Fruit fly (Drosophila melanogaster) whole organism, prepupa: ENCODE measurements around the gene FBXO11.

ENCODE experiments used
- Blimp-1 ChIP-seq: fragments of 200-800 bp; sonication (Bioruptor generic); optimal IDR thresholded peaks from 3 replicates; lab custom pipeline; 2017; ENCODE audit warnings: missing biosample characterization, missing genetic modification characterization, mild to moderate bottlenecking, moderate library complexity, missing genetic modification reagents
- CG10631 ChIP-seq: fragments of 200-800 bp; sonication (Bioruptor generic); optimal IDR thresholded peaks from 2 replicates; lab custom pipeline; 2016; ENCODE audit warnings: missing biosample characterization, missing genetic modification characterization
- CG10669 ChIP-seq: fragments of 200-800 bp; sonication (Bioruptor generic); optimal IDR thresholded peaks from 3 replicates; lab custom pipeline; 2018; ENCODE audit warnings: missing biosample characterization, mild to moderate bottlenecking, missing genetic modification characterization, moderate library complexity
- CG11762 ChIP-seq: fragments of 200-800 bp; sonication (Bioruptor generic); optimal IDR thresholded peaks from 3 replicates; lab custom pipeline; 2016; ENCODE audit warnings: missing biosample characterization, missing genetic modification characterization; ENCODE audit not compliant: insufficient read depth
- CG16779 ChIP-seq: fragments of 200-800 bp; sonication (Bioruptor generic); optimal IDR thresholded peaks from 3 replicates; lab custom pipeline; 2017; ENCODE audit warnings: missing biosample characterization, mild to moderate bottlenecking, missing genetic modification characterization
- CG3032 ChIP-seq: fragments of 200-800 bp; optimal IDR thresholded peaks from 2 replicates; lab custom pipeline; 2019; ENCODE audit warnings: missing biosample characterization, mild to moderate bottlenecking, missing genetic modification characterization, moderate library complexity
- CG32006 ChIP-seq: fragments of 200-800 bp; sonication (Bioruptor generic); optimal IDR thresholded peaks from 3 replicates; lab custom pipeline; 2017; ENCODE audit warnings: missing biosample characterization, mild to moderate bottlenecking, missing genetic modification characterization
- CG34406 ChIP-seq: fragments of 200-800 bp; sonication (Bioruptor generic); optimal IDR thresholded peaks from 3 replicates; lab custom pipeline; 2016; ENCODE audit warnings: missing biosample characterization, missing genetic modification characterization
- CG3919 ChIP-seq: fragments of 200-800 bp; sonication (Bioruptor generic); optimal IDR thresholded peaks from 3 replicates; lab custom pipeline; 2016; ENCODE audit warnings: missing biosample characterization, missing genetic modification characterization
- CG4318 ChIP-seq: fragments of 200-800 bp; sonication (Bioruptor generic); optimal IDR thresholded peaks from 3 replicates; lab custom pipeline; 2017; ENCODE audit warnings: missing biosample characterization, mild to moderate bottlenecking, missing genetic modification characterization
- CG6163 ChIP-seq: fragments of 200-800 bp; sonication (Bioruptor generic); IDR thresholded peaks from 3 replicates; pipeline ENCODE4 v1.3.6; 2022; ENCODE audit warnings: missing biosample characterization, missing genetic modification characterization
- CG6276 ChIP-seq: fragments of 200-800 bp; sonication (Bioruptor generic); optimal IDR thresholded peaks from 2 replicates; lab custom pipeline; 2017; ENCODE audit warnings: missing biosample characterization, mild to moderate bottlenecking, missing genetic modification characterization
- CG7368 ChIP-seq: fragments of 200-800 bp; sonication (Bioruptor generic); optimal IDR thresholded peaks from 3 replicates; lab custom pipeline; 2016; ENCODE audit warnings: missing biosample characterization, missing genetic modification characterization
- CG8119 ChIP-seq: fragments of 200-800 bp; sonication (Bioruptor generic); IDR thresholded peaks from 3 replicates; pipeline ENCODE4 v1.3.6; 2022; ENCODE audit warnings: missing biosample characterization, missing genetic modification characterization
- Eip78C ChIP-seq: fragments of 200-800 bp; sonication (Bioruptor generic); peaks from one replicate; lab custom pipeline; 2016; ENCODE audit warnings: missing biosample characterization, missing genetic modification characterization
- Eip93F ChIP-seq: fragments of 200-800 bp; sonication (Bioruptor generic); optimal IDR thresholded peaks from 2 replicates; lab custom pipeline; 2016; ENCODE audit warnings: missing biosample characterization, mild to moderate bottlenecking, missing genetic modification characterization
- Ets21C ChIP-seq: fragments of 200-800 bp; sonication (Bioruptor generic); optimal IDR thresholded peaks from 3 replicates; lab custom pipeline; 2016; ENCODE audit warnings: missing biosample characterization, missing genetic modification characterization
- Ets96B ChIP-seq: fragments of 200-800 bp; optimal IDR thresholded peaks from 2 replicates; lab custom pipeline; 2019; ENCODE audit warnings: missing biosample characterization, mild to moderate bottlenecking, missing genetic modification characterization, moderate library complexity
- Gug ChIP-seq: fragments of 200-800 bp; sonication (Bioruptor generic); IDR thresholded peaks from 2 replicates; pipeline ENCODE4 v1.3.6; 2022; ENCODE audit warnings: missing biosample characterization, missing genetic modification characterization
- Hr39 ChIP-seq: fragments of 200-800 bp; sonication (Bioruptor generic); optimal IDR thresholded peaks from 2 replicates; lab custom pipeline; 2016; ENCODE audit warnings: missing biosample characterization, missing genetic modification characterization
- Hr4 ChIP-seq: fragments of 200-800 bp; sonication (Bioruptor generic); optimal IDR thresholded peaks from 3 replicates; lab custom pipeline; 2016; ENCODE audit warnings: missing biosample characterization, missing genetic modification characterization
- Smox ChIP-seq: fragments of 200-800 bp; sonication (Bioruptor generic); optimal IDR thresholded peaks from 3 replicates; lab custom pipeline; 2016; ENCODE audit warnings: missing biosample characterization, missing genetic modification characterization
- Sox102F ChIP-seq: fragments of 200-800 bp; sonication (Bioruptor generic); optimal IDR thresholded peaks from 2 replicates; lab custom pipeline; 2016; ENCODE audit warnings: missing biosample characterization, mild to moderate bottlenecking, missing genetic modification characterization
- achi ChIP-seq: fragments of 200-800 bp; sonication (Bioruptor generic); optimal IDR thresholded peaks from 3 replicates; lab custom pipeline; 2016; ENCODE audit warnings: missing biosample characterization, missing genetic modification characterization
- cyc ChIP-seq: fragments of 200-800 bp; sonication (Bioruptor generic); optimal IDR thresholded peaks from 3 replicates; lab custom pipeline; 2016; ENCODE audit warnings: missing biosample characterization, missing genetic modification characterization
- eg ChIP-seq: fragments of 200-800 bp; sonication (Bioruptor generic); IDR thresholded peaks from 3 replicates; pipeline ENCODE4 v1.3.6; 2022; ENCODE audit warnings: missing biosample characterization, missing genetic modification characterization
- esn ChIP-seq: fragments of 200-800 bp; sonication (Bioruptor generic); optimal IDR thresholded peaks from 2 replicates; lab custom pipeline; 2016; ENCODE audit warnings: missing biosample characterization, mild to moderate bottlenecking, missing genetic modification characterization, moderate library complexity
- fd59A ChIP-seq: fragments of 200-800 bp; sonication (Bioruptor generic); optimal IDR thresholded peaks from 2 replicates; lab custom pipeline; 2017; ENCODE audit warnings: missing biosample characterization, mild to moderate bottlenecking, missing genetic modification characterization, missing genetic modification reagents
- fd85E ChIP-seq: fragments of 200-800 bp; sonication (Bioruptor generic); optimal IDR thresholded peaks from 3 replicates; lab custom pipeline; 2016; ENCODE audit warnings: missing biosample characterization, missing genetic modification characterization
- fkh ChIP-seq: fragments of 200-800 bp; sonication (Bioruptor generic); optimal IDR thresholded peaks from 3 replicates; lab custom pipeline; 2017; ENCODE audit warnings: missing biosample characterization, mild to moderate bottlenecking, missing genetic modification characterization, moderate library complexity
- net ChIP-seq: fragments of 200-800 bp; sonication (Bioruptor generic); optimal IDR thresholded peaks from 3 replicates; lab custom pipeline; 2016; ENCODE audit warnings: missing biosample characterization, missing genetic modification characterization
- pdm3 ChIP-seq: fragments of 200-800 bp; sonication (Bioruptor generic); optimal IDR thresholded peaks from 3 replicates; lab custom pipeline; 2016; ENCODE audit warnings: missing biosample characterization, missing genetic modification characterization
- ss ChIP-seq, 2 experiments: fragments of 200-800 bp; sonication (Bioruptor generic); optimal IDR thresholded peaks; 2 replicates in 1 of 2; 3 replicates in 1 of 2; lab custom pipeline; 2017 to 2018; ENCODE audit warnings: mild to moderate bottlenecking in 2 of 2, missing biosample characterization in 2 of 2, missing genetic modification characterization in 2 of 2, moderate library complexity in 1 of 2
- topi ChIP-seq: fragments of 200-800 bp; sonication (Bioruptor generic); optimal IDR thresholded peaks from 3 replicates; lab custom pipeline; 2016; ENCODE audit warnings: missing biosample characterization, missing genetic modification characterization
- vri ChIP-seq: fragments of 200-800 bp; sonication (Bioruptor generic); optimal IDR thresholded peaks from 3 replicates; lab custom pipeline; 2016; ENCODE audit warnings: missing biosample characterization, mild to moderate bottlenecking, missing genetic modification characterization

The FBXO11 gene

dm6 chr3R:9767620-9768592 is 41.3 kb downstream of the FBXO11 start, which contains the start of gene Naa80 (continued):
- TF ChIP-seq fd85E (no peak), Smox (GFP tag; lab: Kevin White, UChicago) (no peak), Sox102F (no peak), CG7368 (peak; percentile 57), topi (GFP tag; lab: Kevin White, UChicago) (peak; percentile 82), CG10669 (GFP tag; lab: Kevin White, UChicago) (peak; percentile 54), CG3919 (peak; percentile 71), CG10631 (GFP tag; lab: Kevin White, UChicago) (peak; percentile 75), Ets96B (no peak), CG11762 (no peak), CG4318 (GFP tag; lab: Kevin White, UChicago) (no peak), net (GFP tag; lab: Kevin White, UChicago) (peak; percentile 59), CG16779 (tag; lab: Kevin White, UChicago) (no peak), Gug (no peak), CG32006 (no peak), Eip93F (GFP tag; lab: Kevin White, UChicago) (no peak), ss (GFP tag; optimal IDR thresholded peaks at IDR 0.05; lab: Kevin White, UChicago) (peak; percentile 47 to 65), esn (GFP tag; lab: Kevin White, UChicago) (peak; percentile 68), Ets21C (GFP tag; lab: Kevin White, UChicago) (no peak), Hr4 (no peak), Blimp-1 (GFP tag; lab: Kevin White, UChicago) (no peak), CG6163 (GFP tag; lab: Robert Waterston, UW) (peak; percentile 59; the same call in 2 of the 3 replicates), Hr39 (peak; percentile 67), CG6276 (GFP tag; lab: Kevin White, UChicago) (no peak), fd59A (GFP tag; lab: Kevin White, UChicago) (peak; percentile 20), vri (GFP tag; lab: Kevin White, UChicago) (peak; percentile 60)
- TF ChIP-seq, all 60 proteins: peak for 37

- no peak for TF ChIP-seq achi (GFP tag; lab: Kevin White, UChicago)
- TF ChIP-seq CG7368 = no peak
- no peak for TF ChIP-seq CG8119 (GFP tag; lab: Robert Waterston, UW)
- peak; percentile 61 for TF ChIP-seq Eip78C (GFP tag; lab: Kevin White, UChicago)
- no peak for TF ChIP-seq CG34406 (GFP tag; lab: Kevin White, UChicago)
- TF ChIP-seq cyc = no peak
- TF ChIP-seq eg = no peak
- TF ChIP-seq pdm3 (GFP tag; lab: Kevin White, UChicago) = no peak
- TF ChIP-seq CG3032 = peak; percentile 13
- TF ChIP-seq fkh (GFP tag; lab: Kevin White, UChicago) = no peak
- peak; percentile 44 for TF ChIP-seq topi (GFP tag; lab: Kevin White, UChicago)
- no peak for TF ChIP-seq net (GFP tag; lab: Kevin White, UChicago)
- no peak for TF ChIP-seq Ets96B
- no peak for TF ChIP-seq Ets21C (GFP tag; lab: Kevin White, UChicago)
- no peak for TF ChIP-seq Hr4
- no peak for TF ChIP-seq Sox102F
Observed at dm6 chr3R:9762955-9763931, 45.9 kb downstream of the FBXO11 start, which contains the start of the genes Snap24 and CG8478. Gene Snap24, minus strand, starts transcription at chr3R:9763150. Gene CG8478, plus strand, starts transcription at chr3R:9763650.
